Worm (Caenorhabditis elegans) whole organism, L4/young adult: Measurements from ENCODE around the gene Y108G3AL.2.

Experiments
- dao-5 ChIP-seq: sonication (generic microtip); optimal IDR thresholded peaks from 2 replicates; lab custom pipeline; 2016; ENCODE audit warnings: missing genotype, missing genetic modification characterization, moderate library complexity, missing compliant biosample characterization
- him-1 ChIP-seq: sonication (generic microtip); optimal IDR thresholded peaks from 2 replicates; lab custom pipeline; 2016; ENCODE audit warnings: missing genotype, missing genetic modification reagents, missing genetic modification characterization, missing compliant biosample characterization

- TF ChIP-seq him-1 (tag; lab: Kevin White, UChicago) (no peak), dao-5 (tag; lab: Kevin White, UChicago) (no peak)
Measured at ce11 chrV:189436-189835, 22.6 kb downstream of the Y108G3AL.2 start.
